Worm (Caenorhabditis elegans): Measurements from ENCODE around the gene F44F4.10.

Gene F44F4.10

DNA sequence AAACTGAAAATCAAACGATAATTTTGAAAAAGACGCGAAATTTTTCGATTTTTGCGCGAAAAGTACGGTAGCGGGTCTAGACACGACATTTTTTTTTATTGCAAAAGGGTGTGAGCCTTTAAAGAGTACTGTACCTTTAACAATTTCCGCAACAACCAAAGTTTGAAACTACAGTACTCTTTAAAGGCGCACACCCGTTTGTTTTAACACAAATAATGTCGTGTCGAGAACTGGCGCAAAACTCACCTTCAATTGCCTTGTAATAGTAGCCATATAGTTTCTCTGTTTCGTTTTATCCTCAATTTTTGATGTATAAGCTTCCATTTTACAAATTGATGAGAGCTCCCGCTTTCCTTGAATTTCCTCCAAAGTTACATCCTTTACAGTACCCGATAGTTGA is 31.8 kb downstream of the F44F4.10 start:
- no peak for TF ChIP-seq lir-3 (tag; optimal IDR thresholded peaks at IDR 0.05; ENCODE audit: poor library complexity)
- no peak for TF ChIP-seq nhr-28 (tag; optimal IDR thresholded peaks at IDR 0.05)
- no peak for TF ChIP-seq aly-2 (tag; optimal IDR thresholded peaks at IDR 0.05)
- TF ChIP-seq xbp-1 (tag; optimal IDR thresholded peaks at IDR 0.05), result no peak
- TF ChIP-seq swsn-7 (tag; optimal IDR thresholded peaks at IDR 0.05), result no peak
- no peak for TF ChIP-seq blmp-1 (tag; optimal IDR thresholded peaks at IDR 0.05)
- no peak for TF ChIP-seq ceh-63 (GFP tag; optimal IDR thresholded peaks at IDR 0.05)
- no peak for TF ChIP-seq jun-1 (tag; optimal IDR thresholded peaks at IDR 0.05)
- TF ChIP-seq dpl-1 (GFP tag; optimal IDR thresholded peaks at IDR 0.05), result no peak
- TF ChIP-seq pqm-1 (tag; optimal IDR thresholded peaks at IDR 0.05), result no peak
- TF ChIP-seq Y116A8C.19 (tag; optimal IDR thresholded peaks at IDR 0.05; ENCODE audit: borderline replicate concordance), result no peak

DNA sequence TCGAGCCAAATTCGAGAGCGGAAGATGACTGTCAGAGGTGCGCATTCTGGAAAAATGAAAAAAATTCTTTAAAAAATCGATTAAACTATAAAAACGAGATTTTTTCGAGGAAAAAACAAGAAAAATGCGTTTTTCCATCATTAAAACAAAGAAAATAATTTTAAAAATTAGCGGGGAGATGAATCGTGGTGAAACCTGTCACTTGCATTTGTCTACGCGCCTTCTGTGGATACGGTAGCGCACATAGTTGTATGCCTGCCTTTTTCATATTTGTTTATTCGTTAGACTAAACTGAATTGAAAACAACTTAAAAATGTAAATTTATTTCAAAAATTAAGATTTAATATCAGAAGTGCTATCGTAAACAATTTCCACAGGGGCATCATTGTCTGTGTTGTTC is 32.7 kb downstream of the F44F4.10 start, which contains the start of gene egg-3:
Gene egg-3 (minus strand): TSS at position 46 of the 400 bp plus-strand sequence.
- TF ChIP-seq ama-1 (optimal IDR thresholded peaks at IDR 0.05) (no peak), unc-30 (tag; optimal IDR thresholded peaks at IDR 0.05) (no peak), mep-1 (tag; optimal IDR thresholded peaks at IDR 0.05) (no peak), C16A3.4 (tag; optimal IDR thresholded peaks at IDR 0.05) (no peak), lin-13 (GFP tag; optimal IDR thresholded peaks at IDR 0.05) (no peak), nhr-76 (tag; optimal IDR thresholded peaks at IDR 0.05) (no peak), fkh-8 (tag; optimal IDR thresholded peaks at IDR 0.05) (no peak)

DNA sequence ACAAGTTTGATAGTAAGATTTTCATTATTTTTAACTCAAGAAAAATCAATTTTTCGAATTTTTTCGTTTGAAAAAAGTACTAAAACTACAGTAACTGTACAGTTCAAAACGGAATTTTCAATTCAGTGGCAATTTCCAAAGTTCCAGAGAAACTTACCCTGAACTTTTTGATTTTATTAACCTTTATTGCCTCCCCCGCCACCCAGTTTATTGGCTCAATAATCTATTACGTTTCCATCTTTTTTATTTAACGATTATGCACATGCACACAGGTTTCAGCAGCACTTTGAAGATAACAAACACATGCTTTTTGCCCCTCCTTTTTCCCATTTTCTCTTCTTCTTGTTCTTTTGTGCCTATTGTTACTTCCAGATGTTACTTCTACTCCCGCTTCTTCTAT is 36.4 kb downstream of the F44F4.10 start, which contains the start of gene lurp-1:
Gene lurp-1 (plus strand): TSS at position 301 of the 400 bp plus-strand sequence.
- TF ChIP-seq aha-1 (tag; optimal IDR thresholded peaks at IDR 0.05) (no peak), dsc-1 (tag; optimal IDR thresholded peaks at IDR 0.05) (peak; percentile 69), nhr-47 (tag; optimal IDR thresholded peaks at IDR 0.05) (no peak)

DNA sequence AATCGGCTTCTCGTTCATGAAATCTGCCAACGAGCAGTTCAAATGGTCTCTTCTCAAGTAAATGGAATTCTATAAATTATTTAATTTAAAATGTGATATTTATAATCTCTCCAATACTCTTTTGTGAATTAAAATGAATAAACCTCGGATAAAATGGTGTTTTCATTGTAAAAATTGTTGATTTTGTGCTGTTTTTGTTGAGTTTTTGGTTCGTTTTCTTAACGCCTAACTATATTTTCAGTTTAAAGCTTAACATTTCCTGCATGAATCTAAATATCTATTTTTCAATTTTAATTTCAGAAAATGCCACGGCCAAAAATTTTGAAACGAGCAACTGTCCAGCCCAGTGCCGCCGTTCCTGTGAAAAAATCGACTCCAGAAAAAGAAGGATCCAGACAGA is 43.4 kb downstream of the F44F4.10 start, which contains the start of gene orc-2:
Gene orc-2 (plus strand): TSS at position 301 of the 400 bp plus-strand sequence.
- TF ChIP-seq ces-1 (GFP tag; optimal IDR thresholded peaks at IDR 0.05) (no peak), elt-3 (tag; optimal IDR thresholded peaks at IDR 0.05) (no peak), nhr-90 (tag; optimal IDR thresholded peaks at IDR 0.05; ENCODE audit: poor library complexity) (no peak), rnt-1 (tag; optimal IDR thresholded peaks at IDR 0.05) (no peak), nhr-11 (tag; optimal IDR thresholded peaks at IDR 0.05) (no peak), ama-1 (optimal IDR thresholded peaks at IDR 0.05) (no peak)

ce11 chrII:10872541-10872940 is 44.5 kb downstream of the F44F4.10 start, which contains the start of the genes cyn-4 and copz-1:
cyn-4 (minus strand) TSS chrII:10872611.
copz-1 (plus strand) TSS chrII:10872879.
- no peak for TF ChIP-seq sup-37 (GFP tag; optimal IDR thresholded peaks at IDR 0.05)
- peak; percentile 89 for TF ChIP-seq unc-130 (tag; optimal IDR thresholded peaks at IDR 0.05)
- no peak for TF ChIP-seq hpl-2 (GFP tag; optimal IDR thresholded peaks at IDR 0.05)
- TF ChIP-seq nhr-20 (tag; optimal IDR thresholded peaks at IDR 0.05), result peak; percentile 90
- TF ChIP-seq tlp-1 (tag; optimal IDR thresholded peaks at IDR 0.05), result no peak
- TF ChIP-seq lir-3 (tag; optimal IDR thresholded peaks at IDR 0.05; ENCODE audit: poor library complexity), result peak; percentile 93
- TF ChIP-seq nhr-28 (tag; optimal IDR thresholded peaks at IDR 0.05), result no peak
- peak; percentile 69 for TF ChIP-seq vab-15 (tag; optimal IDR thresholded peaks at IDR 0.05)
- peak; percentile 59 for TF ChIP-seq F16B12.6 (tag; optimal IDR thresholded peaks at IDR 0.05)
- TF ChIP-seq nhr-71 (tag; optimal IDR thresholded peaks at IDR 0.05), result peak; percentile 92
- TF ChIP-seq Y116A8C.19 (tag; optimal IDR thresholded peaks at IDR 0.05; ENCODE audit: borderline replicate concordance), result no peak
- no peak for TF ChIP-seq zag-1 (tag; optimal IDR thresholded peaks at IDR 0.05)
- peak; percentile 99 for TF ChIP-seq C04F5.9 (tag; optimal IDR thresholded peaks at IDR 0.05)
- TF ChIP-seq ceh-82 (tag; optimal IDR thresholded peaks at IDR 0.05), result peak; percentile 70 to 80 (median 80)
- TF ChIP-seq rnt-1 (tag; optimal IDR thresholded peaks at IDR 0.05), result peak; percentile 98
- TF ChIP-seq snpc-4 (tag; optimal IDR thresholded peaks at IDR 0.05), result peak; percentile 42
- TF ChIP-seq ets-5 (GFP tag; IDR thresholded peaks at IDR 0.05), result no peak
- TF ChIP-seq mdl-1 (tag; optimal IDR thresholded peaks at IDR 0.05), result peak in 1 of 2 experiments; percentile 76
- TF ChIP-seq elt-2 (tag; optimal IDR thresholded peaks at IDR 0.05), result peak; percentile 45
- peak; percentile 40 for TF ChIP-seq nhr-237 (tag; optimal IDR thresholded peaks at IDR 0.05)
- TF ChIP-seq nhr-11 (tag; optimal IDR thresholded peaks at IDR 0.05), result peak; percentile 9
- peak; percentile 34 for TF ChIP-seq fos-1 (tag; optimal IDR thresholded peaks at IDR 0.05)
- TF ChIP-seq snu-23 (GFP tag; optimal IDR thresholded peaks at IDR 0.05), result peak; percentile 91
- peak; percentile 85 to 87 for TF ChIP-seq efl-1 (optimal IDR thresholded peaks at IDR 0.05)
- peak; percentile 80 to 97 for TF ChIP-seq efl-1 (GFP tag; optimal IDR thresholded peaks at IDR 0.05 in 1 of 2)
- no peak for TF ChIP-seq ceh-88 (GFP tag; IDR thresholded peaks at IDR 0.05)
- peak; percentile 90 for TF ChIP-seq xbp-1 (tag; optimal IDR thresholded peaks at IDR 0.05)

Data from whole organism, L1 larva.